Fruit fly (Drosophila melanogaster) whole organism, wandering third instar larva: ENCODE data around the gene CG31300.
A peak's percentile ranks its signal among the peaks of the same experiment; 100 is the strongest.

Experiments used
- Abd-B ChIP-seq: fragments of >200 bp; optimal IDR thresholded peaks from 2 replicates; lab custom pipeline; 2017; ENCODE audit warnings: missing biosample characterization, missing genetic modification characterization
- CG32264 ChIP-seq: fragments of 200-800 bp; sonication (Bioruptor generic); optimal IDR thresholded peaks from 2 replicates; lab custom pipeline; 2016; ENCODE audit warnings: missing biosample characterization, missing genetic modification characterization
- CG9705 ChIP-seq: fragments of 200-800 bp; sonication (Bioruptor generic); optimal IDR thresholded peaks from 2 replicates; lab custom pipeline; 2018; ENCODE audit warnings: missing biosample characterization, mild to moderate bottlenecking, missing genetic modification characterization
- CrebA ChIP-seq: fragments of 200-800 bp; sonication (Bioruptor generic); optimal IDR thresholded peaks from 2 replicates; lab custom pipeline; 2016; ENCODE audit warnings: missing biosample characterization, mild to moderate bottlenecking, missing genetic modification characterization, borderline replicate concordance
- Dfd ChIP-seq: fragments of >200 bp; optimal IDR thresholded peaks from 2 replicates; lab custom pipeline; 2017; ENCODE audit warnings: missing biosample characterization, missing genetic modification characterization
- Dif ChIP-seq: fragments of 200-275, 200-300 bp; sonication (Bioruptor generic); optimal IDR thresholded peaks from 2 replicates; lab custom pipeline; 2018; ENCODE audit warnings: missing biosample characterization, missing genetic modification characterization; ENCODE audit not compliant: partially characterized antibody
- GATAd ChIP-seq: sonication (Bioruptor generic); optimal IDR thresholded peaks from 2 replicates; lab custom pipeline; 2016; ENCODE audit warnings: missing biosample characterization, missing genetic modification characterization
- Hnf4 ChIP-seq: fragments of 200-800 bp; sonication (Bioruptor generic); optimal IDR thresholded peaks from 2 replicates; lab custom pipeline; 2016; ENCODE audit warnings: missing biosample characterization, mild to moderate bottlenecking, missing genetic modification characterization
- Hr78 ChIP-seq: fragments of >200 bp; optimal IDR thresholded peaks from 2 replicates; lab custom pipeline; 2017; ENCODE audit warnings: missing biosample characterization, missing genetic modification characterization
- Hr83 ChIP-seq: fragments of 200-300 bp; sonication (Bioruptor generic); optimal IDR thresholded peaks from 2 replicates; lab custom pipeline; 2016; ENCODE audit warnings: missing biosample characterization, mild to moderate bottlenecking, missing genetic modification characterization, moderate library complexity; ENCODE audit not compliant: poor library complexity, severe bottlenecking
- Jra ChIP-seq: sonication (Bioruptor generic); optimal IDR thresholded peaks from 2 replicates; lab custom pipeline; 2016; ENCODE audit warnings: missing biosample characterization, missing genetic modification characterization
- Mio ChIP-seq: sonication (Bioruptor generic); optimal IDR thresholded peaks from 2 replicates; lab custom pipeline; 2016; ENCODE audit warnings: missing biosample characterization, missing genetic modification characterization
- Myc ChIP-seq: fragments of >200 bp; optimal IDR thresholded peaks from 2 replicates; lab custom pipeline; 2017
- N ChIP-seq: fragments of >200 bp; optimal IDR thresholded peaks from 2 replicates; lab custom pipeline; 2018; ENCODE audit warnings: missing biosample characterization, missing external identifiers, missing genetic modification characterization
- OdsH ChIP-seq: fragments of 200-800 bp; sonication (Bioruptor generic); optimal IDR thresholded peaks from 2 replicates; lab custom pipeline; 2016; ENCODE audit warnings: missing biosample characterization, mild to moderate bottlenecking, missing genetic modification characterization
- Rel ChIP-seq, 2 experiments: fragments of 200-800 bp; sonication (Bioruptor generic) in 1 of 2; optimal IDR thresholded peaks; 2 replicates in 1 of 2; 3 replicates in 1 of 2; lab custom pipeline; 2016 to 2019; ENCODE audit warnings: mild to moderate bottlenecking in 2 of 2, missing biosample characterization in 2 of 2, missing genetic modification characterization in 2 of 2, moderate library complexity in 1 of 2
- Sp1 ChIP-seq: fragments of 200-800 bp; sonication (Bioruptor generic); optimal IDR thresholded peaks from 3 replicates; lab custom pipeline; 2019; ENCODE audit warnings: missing biosample characterization, mild to moderate bottlenecking, missing genetic modification characterization, moderate library complexity
- Vsx2 ChIP-seq: fragments of 200-300, 225-300 bp; sonication (Bioruptor generic); optimal IDR thresholded peaks from 2 replicates; lab custom pipeline; 2018; ENCODE audit warnings: missing biosample characterization, missing genetic modification characterization; ENCODE audit not compliant: partially characterized antibody
- br ChIP-seq: fragments of 200-800 bp; sonication (Bioruptor generic); optimal IDR thresholded peaks from 2 replicates; lab custom pipeline; 2016; ENCODE audit warnings: missing biosample characterization, missing genetic modification characterization
- brk ChIP-seq: fragments of 200-800 bp; sonication (Bioruptor generic); optimal IDR thresholded peaks from 2 replicates; lab custom pipeline; 2016; ENCODE audit warnings: missing biosample characterization, mild to moderate bottlenecking, missing genetic modification characterization
- dl ChIP-seq, 2 experiments: fragments of 175-275, 200-275 bp in 1 of 2; fragments of 200-275 bp in 1 of 2; sonication (Bioruptor generic); optimal IDR thresholded peaks; lab custom pipeline; 2018; ENCODE audit warnings: mild to moderate bottlenecking in 2 of 2, missing biosample characterization in 2 of 2, missing genetic modification characterization in 2 of 2, moderate library complexity in 2 of 2; ENCODE audit not compliant: partially characterized antibody in 2 of 2, insufficient read depth in 1 of 2
- dmrt93B ChIP-seq: fragments of 200-800 bp; sonication (Bioruptor generic); optimal IDR thresholded peaks from 2 replicates; lab custom pipeline; 2018; ENCODE audit warnings: missing biosample characterization, mild to moderate bottlenecking, missing genetic modification characterization
- dsf ChIP-seq: sonication (Bioruptor generic); optimal IDR thresholded peaks from 2 replicates; lab custom pipeline; 2016; ENCODE audit warnings: missing biosample characterization, missing genetic modification characterization, borderline replicate concordance
- ey ChIP-seq: fragments of 200-800 bp; sonication (Bioruptor generic); optimal IDR thresholded peaks from 2 replicates; lab custom pipeline; 2016; ENCODE audit warnings: missing biosample characterization, missing genetic modification characterization
- foxo ChIP-seq, 2 experiments: fragments of 200-800 bp; sonication (Bioruptor generic); optimal IDR thresholded peaks; 2 replicates in 1 of 2; 3 replicates in 1 of 2; lab custom pipeline; 2016 to 2017; ENCODE audit warnings: missing biosample characterization in 2 of 2, missing genetic modification characterization in 2 of 2
- h ChIP-seq: fragments of 200-800 bp; sonication (Bioruptor generic); optimal IDR thresholded peaks from 3 replicates; lab custom pipeline; 2016; ENCODE audit warnings: missing biosample characterization, mild to moderate bottlenecking, missing genetic modification characterization
- jim ChIP-seq: fragments of 175-275, 200-325 bp; sonication (Bioruptor generic); optimal IDR thresholded peaks from 2 replicates; lab custom pipeline; 2016; ENCODE audit warnings: missing biosample characterization, mild to moderate bottlenecking, missing genetic modification characterization
- lola ChIP-seq: fragments of >200 bp; optimal IDR thresholded peaks from 2 replicates; lab custom pipeline; 2017; ENCODE audit warnings: missing biosample characterization, missing genetic modification characterization
- pan ChIP-seq: fragments of >200 bp; optimal IDR thresholded peaks from 2 replicates; lab custom pipeline; 2017
- psq ChIP-seq: fragments of 200-800 bp; sonication (Bioruptor generic); optimal IDR thresholded peaks from 3 replicates; lab custom pipeline; 2017; ENCODE audit warnings: missing biosample characterization, mild to moderate bottlenecking, missing genetic modification characterization, moderate library complexity
- sage ChIP-seq: fragments of 200-800 bp; sonication (Bioruptor generic); optimal IDR thresholded peaks from 2 replicates; lab custom pipeline; 2016; ENCODE audit warnings: missing biosample characterization, mild to moderate bottlenecking, missing genetic modification characterization
- sv ChIP-seq: fragments of 200-800 bp; sonication (Bioruptor generic); optimal IDR thresholded peaks from 3 replicates; lab custom pipeline; 2016; ENCODE audit warnings: missing biosample characterization, missing genetic modification characterization
- tai ChIP-seq: sonication (Bioruptor generic); optimal IDR thresholded peaks from 2 replicates; lab custom pipeline; 2016; ENCODE audit warnings: missing biosample characterization, missing genetic modification characterization
- usp ChIP-seq: fragments of >200 bp; optimal IDR thresholded peaks from 2 replicates; lab custom pipeline; 2017; ENCODE audit warnings: missing biosample characterization, missing genetic modification characterization
- woc ChIP-seq: sonication (Bioruptor generic); optimal IDR thresholded peaks from 2 replicates; lab custom pipeline; 2016; ENCODE audit warnings: missing biosample characterization, mild to moderate bottlenecking, missing genetic modification characterization

CG31300 gene

dm6 chr3R:25238771-25239700, 44.4 kb upstream of the CG31300 start:
- no peak for TF ChIP-seq CrebA (GFP tag; lab: Kevin White, UChicago)

DNA sequence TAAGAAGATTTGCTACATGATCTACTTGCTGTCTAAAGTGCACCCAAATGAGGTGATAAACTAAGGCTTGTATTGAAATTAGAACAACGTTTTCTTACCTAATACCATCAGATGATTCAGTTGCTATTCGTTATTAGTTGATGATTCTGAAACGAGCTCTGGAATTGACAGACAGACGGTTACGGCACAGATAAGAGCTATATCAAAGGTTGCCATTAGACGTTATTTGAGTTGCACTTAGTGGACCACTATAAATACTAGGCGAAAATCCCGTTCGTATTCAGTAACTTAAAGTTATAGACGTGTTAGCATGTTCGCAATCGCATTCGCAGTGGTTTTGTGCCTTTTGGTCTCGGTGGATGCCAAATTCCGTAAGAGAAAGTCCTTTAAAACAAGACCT, 43.5 kb upstream of the CG31300 start, which contains the start of gene to:
TSS of gene to (plus strand) at position 301 of the 400 bp plus-strand sequence.
- TF ChIP-seq GATAd (no peak), Dfd (GFP tag; lab: Kevin White, UChicago) (no peak), foxo (GFP tag; optimal IDR thresholded peaks at IDR 0.05; lab: Kevin White, UChicago) (no peak), psq (GFP tag; lab: Kevin White, UChicago) (no peak), tai (GFP tag; lab: Kevin White, UChicago) (no peak), Hr78 (no peak)
- TF ChIP-seq, all 38 proteins: peak for 0

dm6 chr3R:25241507-25242070, 41.8 kb upstream of the CG31300 start, which contains the start of gene CG11854:
TSS of gene CG11854 (plus strand) at chr3R:25242020.
- TF ChIP-seq Rel (GFP tag; optimal IDR thresholded peaks at IDR 0.05; lab: Kevin White, UChicago), result no peak
- TF ChIP-seq Rel (tag; optimal IDR thresholded peaks at IDR 0.05; lab: Kevin White, UChicago), result peak; percentile 76
- no peak for TF ChIP-seq Hr78

- TF ChIP-seq Myc (peak; percentile 51), Rel (GFP tag; optimal IDR thresholded peaks at IDR 0.05; lab: Kevin White, UChicago) (no peak), Rel (tag; optimal IDR thresholded peaks at IDR 0.05; lab: Kevin White, UChicago) (peak; percentile 77), CG32264 (GFP tag; lab: Kevin White, UChicago) (no peak)
These were observed 38.2 kb upstream of the CG31300 start, which contains the start of gene bam for dm6 chr3R:25245052-25245813. TSS of gene bam (minus strand) at chr3R:25245109.

DNA sequence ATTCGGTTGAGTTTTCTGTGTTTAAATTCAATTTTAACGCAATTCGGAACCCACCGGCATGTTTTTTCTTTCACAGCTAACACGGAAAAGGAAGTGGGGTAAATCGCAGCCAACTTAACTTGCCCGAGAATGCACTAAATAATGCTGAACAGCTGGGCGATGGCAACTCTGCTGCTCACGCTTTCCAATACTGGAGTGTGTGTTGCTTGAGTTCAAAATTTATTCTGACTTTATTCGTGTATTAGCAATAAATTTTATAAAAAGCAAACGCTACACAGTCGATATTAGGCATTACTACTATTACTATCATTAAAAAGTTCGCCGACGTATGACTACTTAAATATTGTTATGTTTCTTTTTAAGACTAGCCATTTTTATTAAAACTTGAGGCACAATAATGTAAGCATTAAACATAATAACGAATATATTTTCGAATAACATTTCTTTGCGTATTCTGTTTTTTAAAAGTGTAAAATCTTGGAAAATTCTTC, 36.0 kb upstream of the CG31300 start, which contains the start of the genes RpS27 and Nup37:
TSS of gene RpS27 (minus strand) at position 136 of the 491 bp plus-strand sequence.
TSS of gene Nup37 (plus strand) at position 280 of the 491 bp plus-strand sequence.
- TF ChIP-seq Myc, result peak; percentile 25
- TF ChIP-seq Hr78, result no peak
- TF ChIP-seq ey, result peak; percentile 90
- no peak for TF ChIP-seq N
- peak; percentile 96 for TF ChIP-seq sv (GFP tag; lab: Kevin White, UChicago)
- TF ChIP-seq OdsH, result peak; percentile 95
- peak; percentile 99 for TF ChIP-seq Hr83 (GFP tag; lab: Kevin White, UChicago)
- TF ChIP-seq dmrt93B (GFP tag; lab: Kevin White, UChicago), result peak; percentile 99
- TF ChIP-seq Jra, result no peak
- TF ChIP-seq Mio, result peak; percentile 92
- peak; percentile 97 for TF ChIP-seq Sp1 (GFP tag; lab: Kevin White, UChicago)
- TF ChIP-seq CrebA (GFP tag; lab: Kevin White, UChicago), result no peak
- no peak for TF ChIP-seq lola
- TF ChIP-seq CG9705 (GFP tag; lab: Kevin White, UChicago), result peak; percentile 99
- TF ChIP-seq jim (GFP tag; lab: Kevin White, UChicago), result peak; percentile 7
- peak; percentile 89 for TF ChIP-seq psq (GFP tag; lab: Kevin White, UChicago)
- TF ChIP-seq dl (GFP tag; optimal IDR thresholded peaks at IDR 0.05; lab: Kevin White, UChicago; ENCODE audit: insufficient read depth in 1 of 2, partially characterized antibody in 2 of 2), result no peak
- TF ChIP-seq usp, result no peak
- peak; percentile 66 for TF ChIP-seq sage (GFP tag; lab: Kevin White, UChicago)
- no peak for TF ChIP-seq brk (GFP tag; lab: Kevin White, UChicago)
- peak; percentile 96 for TF ChIP-seq h (GFP tag; lab: Kevin White, UChicago)
- TF ChIP-seq woc (GFP tag; lab: Kevin White, UChicago), result peak; percentile 77
- TF ChIP-seq tai (GFP tag; lab: Kevin White, UChicago), result no peak
- no peak for TF ChIP-seq pan (lab: Kevin White, UChicago)
- TF ChIP-seq Hnf4 (GFP tag; lab: Kevin White, UChicago), result no peak
- no peak for TF ChIP-seq Dfd (GFP tag; lab: Kevin White, UChicago)
- TF ChIP-seq GATAd, result peak; percentile 89
- peak; percentile 79 for TF ChIP-seq dsf (GFP tag; lab: Kevin White, UChicago)
- peak; percentile 81 to 97 for TF ChIP-seq foxo (GFP tag; optimal IDR thresholded peaks at IDR 0.05; lab: Kevin White, UChicago)
- TF ChIP-seq CG32264 (GFP tag; lab: Kevin White, UChicago), result peak; percentile 91
- no peak for TF ChIP-seq Dif
- TF ChIP-seq br (GFP tag; lab: Kevin White, UChicago), result peak; percentile 98
- no peak for TF ChIP-seq Vsx2 (GFP tag; lab: Kevin White, UChicago)
- TF ChIP-seq Rel (GFP tag; optimal IDR thresholded peaks at IDR 0.05; lab: Kevin White, UChicago), result peak; percentile 53
- peak; percentile 83 for TF ChIP-seq Rel (tag; optimal IDR thresholded peaks at IDR 0.05; lab: Kevin White, UChicago)
- TF ChIP-seq Abd-B (GFP tag; lab: Kevin White, UChicago), result no peak
